Worm (Caenorhabditis elegans) whole organism, L4 larva: ENCODE data around the gene asp-4.

Experiments
- F10B5.3 ChIP-seq: sonication (generic microtip); optimal IDR thresholded peaks from 2 replicates; lab custom pipeline; 2016; ENCODE audit warnings: mild to moderate bottlenecking, missing genetic modification characterization, missing compliant biosample characterization
- F26F4.8 ChIP-seq: fragments of 200-800 bp; sonication (Bioruptor generic); conservative IDR thresholded peaks from 2 replicates; pipeline ENCODE4 v1.3.6; 2022; ENCODE audit warnings: missing genetic modification characterization, missing compliant biosample characterization
- F44E2.7 ChIP-seq: fragments of 200-800 bp; sonication (Bioruptor generic); IDR thresholded peaks from 2 replicates; pipeline ENCODE4 v2.1.2; 2022; ENCODE audit warnings: missing genetic modification characterization, missing compliant biosample characterization
- F49E8.2 ChIP-seq: sonication (generic microtip); optimal IDR thresholded peaks from 2 replicates; lab custom pipeline; 2016; ENCODE audit warnings: missing compliant biosample characterization, mild to moderate bottlenecking, missing genetic modification characterization, borderline replicate concordance
- R02D3.7 ChIP-seq: fragments of 150-350 bp; sonication (generic microtip); optimal IDR thresholded peaks from 3 replicates; lab custom pipeline; 2014; ENCODE audit warnings: missing biosample characterization, missing genetic modification characterization
- T20F7.1 ChIP-seq: fragments of 200-800 bp; sonication (Bioruptor generic); optimal IDR thresholded peaks from 2 replicates; lab custom pipeline; 2018; ENCODE audit warnings: mild to moderate bottlenecking, missing genetic modification characterization, missing compliant biosample characterization
- Y105C5A.15 ChIP-seq: fragments of 200-800 bp; sonication (Bioruptor generic); IDR thresholded peaks from 2 replicates; pipeline ENCODE4 v1.3.6; 2022; ENCODE audit warnings: missing genetic modification characterization, missing compliant biosample characterization
- Y75B8A.6 ChIP-seq: fragments of 200-800 bp; sonication (Bioruptor generic); IDR thresholded peaks from 2 replicates; pipeline ENCODE4 v1.3.6; 2022; ENCODE audit warnings: missing genetic modification reagents, missing genetic modification characterization, missing compliant biosample characterization
- ZK546.5 ChIP-seq, 2 experiments: sonication (generic microtip); optimal IDR thresholded peaks; 2 replicates each; lab custom pipeline; 2017; ENCODE audit warnings: missing biosample characterization in 2 of 2, missing genetic modification characterization in 2 of 2
- aha-1 ChIP-seq: fragments of 150-350 bp; peaks from one replicate; lab custom pipeline; 2014; ENCODE audit warnings: missing biosample characterization, missing genetic modification characterization
- ceh-20 ChIP-seq: fragments of 200-800 bp; sonication (Bioruptor generic); IDR thresholded peaks from 2 replicates; pipeline ENCODE4 v1.3.6; 2022; ENCODE audit warnings: missing genetic modification reagents, missing genetic modification characterization, missing compliant biosample characterization
- ceh-32 ChIP-seq: sonication (generic microtip); optimal IDR thresholded peaks from 2 replicates; lab custom pipeline; 2016; ENCODE audit warnings: mild to moderate bottlenecking, missing genetic modification characterization, missing compliant biosample characterization; ENCODE audit not compliant: poor library complexity
- ceh-62 ChIP-seq: sonication (generic microtip); optimal IDR thresholded peaks from 2 replicates; lab custom pipeline; 2017; ENCODE audit warnings: missing biosample characterization, missing genetic modification characterization
- ces-1 ChIP-seq: fragments of 150-350 bp; sonication (generic microtip); optimal IDR thresholded peaks from 4 replicates; lab custom pipeline; 2014; ENCODE audit warnings: missing biosample characterization, missing genetic modification reagents, missing genetic modification characterization
- ctbp-1 ChIP-seq: fragments of 200-800 bp; sonication (Bioruptor generic); IDR thresholded peaks from 2 replicates; pipeline ENCODE4 v1.3.6; 2022; ENCODE audit warnings: missing genetic modification reagents, missing genetic modification characterization, missing compliant biosample characterization
- daf-16 ChIP-seq, 3 experiments: sonication (generic microtip); optimal IDR thresholded peaks; 2 replicates each; lab custom pipeline; 2016 to 2017; ENCODE audit warnings: missing genetic modification characterization in 3 of 3, missing genetic modification reagents in 3 of 3, mild to moderate bottlenecking in 2 of 3, missing compliant biosample characterization in 2 of 3, missing biosample characterization in 1 of 3, moderate library complexity in 1 of 3
- daf-19 ChIP-seq: fragments of 200-800 bp; sonication (Bioruptor generic); conservative IDR thresholded peaks from 2 replicates; pipeline ENCODE4 v1.3.6; 2022; ENCODE audit warnings: missing genetic modification characterization, missing compliant biosample characterization
- dmd-6 ChIP-seq: fragments of 200-800 bp; sonication (Bioruptor generic); IDR thresholded peaks from 2 replicates; pipeline ENCODE4 v1.3.6; 2022; ENCODE audit warnings: missing genetic modification reagents, missing genetic modification characterization, missing compliant biosample characterization
- duxl-1 ChIP-seq: sonication (generic microtip); optimal IDR thresholded peaks from 2 replicates; lab custom pipeline; 2016; ENCODE audit warnings: mild to moderate bottlenecking, missing genetic modification characterization, moderate library complexity, missing compliant biosample characterization; ENCODE audit not compliant: poor library complexity
- dve-1 ChIP-seq: sonication (generic microtip); optimal IDR thresholded peaks from 2 replicates; lab custom pipeline; 2017; ENCODE audit warnings: antibody characterized with exemption, mild to moderate bottlenecking, missing genetic modification characterization, missing compliant biosample characterization; ENCODE audit not compliant: insufficient read depth
- egl-27 ChIP-seq: sonication (generic microtip); optimal IDR thresholded peaks from 3 replicates; lab custom pipeline; 2017; ENCODE audit warnings: missing biosample characterization, missing genetic modification reagents, missing genetic modification characterization
- hif-1 ChIP-seq, 2 experiments: sonication (generic microtip); optimal IDR thresholded peaks; 2 replicates each; lab custom pipeline; 2016 to 2017; ENCODE audit warnings: missing compliant biosample characterization in 2 of 2, missing genetic modification characterization in 2 of 2, missing genetic modification reagents in 2 of 2, missing genotype in 2 of 2, mild to moderate bottlenecking in 1 of 2
- hmg-1.1 ChIP-seq: fragments of 200-800 bp; sonication (Bioruptor generic); IDR thresholded peaks from 2 replicates; pipeline ENCODE4 v1.3.6; 2022; ENCODE audit warnings: missing genetic modification reagents, missing genetic modification characterization, missing compliant biosample characterization
- jun-1 ChIP-seq: fragments of 150-350 bp; optimal IDR thresholded peaks from 2 replicates; lab custom pipeline; 2014; ENCODE audit warnings: missing biosample characterization, missing genetic modification reagents, missing genetic modification characterization
- lin-1 ChIP-seq: fragments of 200-800 bp; sonication (Bioruptor generic); IDR thresholded peaks from 2 replicates; pipeline ENCODE4 v1.3.6; 2022; ENCODE audit warnings: missing genetic modification reagents, missing genetic modification characterization, missing compliant biosample characterization
- lin-13 ChIP-seq: fragments of 150-350 bp; optimal IDR thresholded peaks from 2 replicates; lab custom pipeline; 2014; ENCODE audit warnings: missing biosample characterization, missing genetic modification reagents, missing genetic modification characterization
- lin-39 ChIP-seq: fragments of 150-350 bp; optimal IDR thresholded peaks from 2 replicates; lab custom pipeline; 2014; ENCODE audit warnings: missing biosample characterization, missing genetic modification reagents, missing genetic modification characterization
- mes-2 ChIP-seq: sonication (generic microtip); optimal IDR thresholded peaks from 2 replicates; lab custom pipeline; 2016; ENCODE audit warnings: missing genotype, mild to moderate bottlenecking, missing genetic modification characterization, missing compliant biosample characterization; ENCODE audit not compliant: poor library complexity, severe bottlenecking
- mxl-3 ChIP-seq: fragments of 200-800 bp; sonication (Bioruptor generic); optimal IDR thresholded peaks from 2 replicates; lab custom pipeline; 2018; ENCODE audit warnings: mild to moderate bottlenecking, missing genetic modification characterization, missing compliant biosample characterization
- nhr-10 ChIP-seq: fragments of 150-350 bp; optimal IDR thresholded peaks from 2 replicates; lab custom pipeline; 2014; ENCODE audit warnings: missing biosample characterization, missing genetic modification characterization
- nhr-102 ChIP-seq: sonication (generic microtip); optimal IDR thresholded peaks from 2 replicates; lab custom pipeline; 2016; ENCODE audit warnings: mild to moderate bottlenecking, missing genetic modification characterization, moderate library complexity, missing compliant biosample characterization
- nhr-11 ChIP-seq: fragments of 150-350 bp; optimal IDR thresholded peaks from 2 replicates; lab custom pipeline; 2014; ENCODE audit warnings: missing biosample characterization, missing genetic modification characterization
- nhr-111 ChIP-seq: fragments of 200-800 bp; sonication (Bioruptor generic); optimal IDR thresholded peaks from 2 replicates; lab custom pipeline; 2018; ENCODE audit warnings: mild to moderate bottlenecking, missing genetic modification characterization, missing compliant biosample characterization
- nhr-237 ChIP-seq: sonication (generic microtip); optimal IDR thresholded peaks from 2 replicates; lab custom pipeline; 2017; ENCODE audit warnings: missing biosample characterization, missing genetic modification characterization
- nhr-25 ChIP-seq: sonication (generic microtip); optimal IDR thresholded peaks from 2 replicates; lab custom pipeline; 2017; ENCODE audit warnings: missing genetic modification characterization, mild to moderate bottlenecking, missing compliant biosample characterization, antibody characterized with exemption, moderate library complexity, borderline replicate concordance; ENCODE audit not compliant: insufficient read depth
- nhr-28 ChIP-seq: fragments of 150-350 bp; optimal IDR thresholded peaks from 2 replicates; lab custom pipeline; 2014; ENCODE audit warnings: missing biosample characterization, missing genetic modification characterization
- nhr-48 ChIP-seq: sonication (generic microtip); optimal IDR thresholded peaks from 2 replicates; lab custom pipeline; 2016; ENCODE audit warnings: mild to moderate bottlenecking, missing genetic modification characterization, missing compliant biosample characterization
- skn-1 ChIP-seq: fragments of 150-350 bp; optimal IDR thresholded peaks from 2 replicates; lab custom pipeline; 2014; ENCODE audit warnings: missing biosample characterization, missing genetic modification characterization
- snpc-1.2 ChIP-seq: fragments of 200-800 bp; sonication (Bioruptor generic); IDR thresholded peaks from 2 replicates; pipeline ENCODE4 v1.3.6; 2022; ENCODE audit warnings: missing genetic modification reagents, missing genetic modification characterization, missing compliant biosample characterization
- snpc-4 ChIP-seq: fragments of 150-350 bp; optimal IDR thresholded peaks from 2 replicates; lab custom pipeline; 2014; ENCODE audit warnings: missing biosample characterization, missing genetic modification characterization
- spr-1 ChIP-seq: sonication (generic microtip); optimal IDR thresholded peaks from 2 replicates; lab custom pipeline; 2016; ENCODE audit warnings: mild to moderate bottlenecking, missing genetic modification characterization, missing compliant biosample characterization
- spr-3 ChIP-seq: fragments of 200-800 bp; sonication (Bioruptor generic); optimal IDR thresholded peaks from 2 replicates; lab custom pipeline; 2018; ENCODE audit warnings: mild to moderate bottlenecking, missing genetic modification characterization, missing compliant biosample characterization
- tag-97 ChIP-seq: fragments of 200-800 bp; sonication (Bioruptor generic); IDR thresholded peaks from 2 replicates; pipeline ENCODE4 v1.3.6; 2022; ENCODE audit warnings: missing genetic modification characterization, missing compliant biosample characterization
- tra-1 ChIP-seq: fragments of 200-800 bp; sonication (Bioruptor generic); IDR thresholded peaks from 2 replicates; pipeline ENCODE4 v1.3.6; 2022; ENCODE audit warnings: missing genetic modification reagents, missing genetic modification characterization, missing compliant biosample characterization
- unc-130 ChIP-seq: sonication (generic microtip); optimal IDR thresholded peaks from 2 replicates; lab custom pipeline; 2016; ENCODE audit warnings: missing genetic modification reagents, missing genetic modification characterization, missing compliant biosample characterization
- unc-62 ChIP-seq, 3 experiments: fragments of 150-350 bp in 1 of 3; sonication (generic microtip); optimal IDR thresholded peaks in 2 of 3; peaks in 1 of 3; 1 replicate in 1 of 3; 2 replicates in 2 of 3; lab custom pipeline; 2014 to 2017; ENCODE audit warnings: missing biosample characterization in 3 of 3, missing genetic modification characterization in 3 of 3, missing genetic modification reagents in 3 of 3, missing genotype in 1 of 3
- zag-1 ChIP-seq: fragments of 150-350 bp; optimal IDR thresholded peaks from 2 replicates; lab custom pipeline; 2014; ENCODE audit warnings: missing biosample characterization, missing genetic modification characterization
- zfp-2 ChIP-seq: sonication (generic microtip); optimal IDR thresholded peaks from 2 replicates; lab custom pipeline; 2016; ENCODE audit warnings: mild to moderate bottlenecking, missing genetic modification characterization, missing compliant biosample characterization
- zip-2 ChIP-seq: fragments of 150-350 bp; optimal IDR thresholded peaks from 2 replicates; lab custom pipeline; 2014; ENCODE audit warnings: missing biosample characterization, missing genetic modification characterization
- ztf-11 ChIP-seq: fragments of 150-350 bp; optimal IDR thresholded peaks from 2 replicates; lab custom pipeline; 2014; ENCODE audit warnings: missing biosample characterization, missing genetic modification characterization

Gene asp-4

ce11 chrX:13264550-13264949 lies 43.3 kb upstream of the asp-4 start (continued):
- TF ChIP-seq hif-1 (tag; optimal IDR thresholded peaks at IDR 0.05; lab: Kevin White, UChicago) (peak; percentile 33 to 51), daf-19 (0 out of 2 replicates have a peak, but pooled peaks have one; percentile 31), mxl-3 (GFP tag; lab: Kevin White, UChicago) (peak; percentile 54), egl-27 (no peak), ZK546.5 (tag; optimal IDR thresholded peaks at IDR 0.05; lab: Kevin White, UChicago) (no peak), T20F7.1 (GFP tag; lab: Kevin White, UChicago) (no peak), ces-1 (GFP tag; lab: Kevin White, UChicago) (no peak), lin-13 (GFP tag; lab: Kevin White, UChicago) (peak; percentile 55), snpc-4 (tag; lab: Kevin White, UChicago) (no peak), nhr-28 (peak; percentile 46), unc-62 (GFP tag; optimal IDR thresholded peaks at IDR 0.05 in 1 of 2; lab: Kevin White, UChicago) (peak in 1 of 2 experiments; percentile 78), unc-62 (tag; optimal IDR thresholded peaks at IDR 0.05; lab: Kevin White, UChicago) (no peak), zfp-2 (tag; lab: Kevin White, UChicago) (no peak), tra-1 (peak; percentile 67; the same call in 1 of the 2 replicates), zip-2 (peak; percentile 40), Y105C5A.15 (peak; percentile 62; the same call in 1 of the 2 replicates), duxl-1 (tag; lab: Kevin White, UChicago) (peak; percentile 61), nhr-10 (tag; lab: Kevin White, UChicago) (no peak), ztf-11 (tag; lab: Kevin White, UChicago) (no peak), tag-97 (no peak), F10B5.3 (tag; lab: Kevin White, UChicago) (peak; percentile 53), ceh-62 (tag; lab: Kevin White, UChicago) (no peak), R02D3.7 (no peak), ceh-20 (GFP tag; lab: Robert Waterston, UW) (peak; percentile 59; the same call in 1 of the 2 replicates), snpc-1.2 (GFP tag; lab: Robert Waterston, UW) (peak; percentile 89), daf-16 (GFP tag; optimal IDR thresholded peaks at IDR 0.05; lab: Kevin White, UChicago) (peak; percentile 59 to 81), daf-16 (tag; optimal IDR thresholded peaks at IDR 0.05; lab: Kevin White, UChicago) (peak; percentile 44), jun-1 (peak; percentile 32), F26F4.8 (GFP tag; lab: Robert Waterston, UW) (peak; percentile 94), mes-2 (tag; lab: Kevin White, UChicago) (no peak), nhr-25 (tag; lab: Kevin White, UChicago) (no peak), aha-1 (tag; lab: Kevin White, UChicago) (peak; percentile 98), unc-130 (GFP tag; lab: Kevin White, UChicago) (peak; percentile 14), hmg-1.1 (GFP tag; lab: Robert Waterston, UW) (peak; percentile 96), nhr-48 (tag; lab: Kevin White, UChicago) (peak; percentile 71), nhr-237 (no peak), lin-39 (tag; lab: Kevin White, UChicago) (no peak), F44E2.7 (GFP tag; lab: Robert Waterston, UW) (peak; percentile 91), spr-1 (tag; lab: Kevin White, UChicago) (peak; percentile 60), zag-1 (no peak), dmd-6 (peak; percentile 71), F49E8.2 (peak; percentile 39), nhr-11 (no peak), skn-1 (tag; lab: Kevin White, UChicago) (no peak), dve-1 (tag; lab: Kevin White, UChicago) (peak; percentile 70), spr-3 (GFP tag; lab: Kevin White, UChicago) (peak; percentile 15), Y75B8A.6 (GFP tag; lab: Robert Waterston, UW) (peak; percentile 79; the same call in 1 of the 2 replicates), ctbp-1 (GFP tag; lab: Robert Waterston, UW) (peak; percentile 82), nhr-102 (tag; lab: Kevin White, UChicago) (peak; percentile 70), lin-1 (GFP tag; lab: Robert Waterston, UW) (peak; percentile 67; the same call in 1 of the 2 replicates), nhr-111 (GFP tag; lab: Kevin White, UChicago) (peak; percentile 61), ceh-32 (tag; lab: Kevin White, UChicago) (peak; percentile 45)
